Worm (Caenorhabditis elegans) whole organism, midembryonic: ENCODE data around the gene mog-2.

Experiments
- T22C8.4 ChIP-seq: fragments of 200-800 bp; sonication (Bioruptor generic); IDR thresholded peaks from 2 replicates; pipeline ENCODE4 v1.3.6; 2022; ENCODE audit warnings: missing genetic modification characterization, missing compliant biosample characterization
- flt-1 ChIP-seq: fragments of 200-800 bp; sonication (Bioruptor generic); IDR thresholded peaks from 2 replicates; pipeline ENCODE4 v1.3.6; 2022; ENCODE audit warnings: missing genetic modification characterization, missing compliant biosample characterization
- klf-2 ChIP-seq: fragments of 200-800 bp; sonication (Bioruptor generic); conservative IDR thresholded peaks from 2 replicates; pipeline ENCODE4 v1.3.6; 2022; ENCODE audit warnings: missing genetic modification reagents, missing genetic modification characterization, missing compliant biosample characterization
- med-1 ChIP-seq: sonication (generic microtip); optimal IDR thresholded peaks from 2 replicates; lab custom pipeline; 2017; ENCODE audit warnings: missing genetic modification characterization, mild to moderate bottlenecking, missing compliant biosample characterization, antibody characterized with exemption, missing genetic modification reagents; ENCODE audit not compliant: insufficient read depth

- TF ChIP-seq flt-1 (GFP tag; lab: Robert Waterston, UW), result no peak
- no peak for TF ChIP-seq med-1
- no peak for TF ChIP-seq klf-2
- no peak for TF ChIP-seq T22C8.4 (GFP tag; lab: Robert Waterston, UW)
Observed at ce11 chrII:4359219-4359618, 35.1 kb downstream of the mog-2 start.
